Worm (Caenorhabditis elegans) whole organism, L4/young adult: ENCODE data around the gene slc-25A29.

Source experiments
- W03F9.2 ChIP-seq: fragments of 150-350 bp; optimal IDR thresholded peaks from 2 replicates; lab custom pipeline; 2014; ENCODE audit warnings: missing biosample characterization, missing genetic modification characterization
- dao-5 ChIP-seq: sonication (generic microtip); optimal IDR thresholded peaks from 2 replicates; lab custom pipeline; 2016; ENCODE audit warnings: missing genotype, missing genetic modification characterization, moderate library complexity, missing compliant biosample characterization
- him-1 ChIP-seq: sonication (generic microtip); optimal IDR thresholded peaks from 2 replicates; lab custom pipeline; 2016; ENCODE audit warnings: missing genotype, missing genetic modification reagents, missing genetic modification characterization, missing compliant biosample characterization

DNA sequence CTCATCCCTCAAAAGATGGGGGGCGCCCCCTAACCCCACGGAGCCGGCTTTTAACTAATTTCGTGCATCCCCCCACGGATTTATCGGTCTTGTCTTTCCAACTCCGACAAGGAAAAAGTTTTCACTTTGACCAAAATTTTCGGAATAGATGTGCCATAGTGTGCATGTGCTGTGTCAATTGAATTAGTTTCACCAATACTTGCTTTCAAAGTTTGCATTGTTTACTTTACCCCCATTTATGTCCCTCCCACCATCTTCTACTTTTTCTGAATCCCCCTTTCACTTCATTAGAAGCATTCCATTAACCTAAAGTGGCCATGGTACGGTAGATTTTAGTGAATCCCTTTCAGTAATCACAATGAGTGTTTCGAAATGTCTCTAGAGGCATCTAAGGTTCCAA is 40.3 kb downstream of the slc-25A29 start:
- no peak for TF ChIP-seq W03F9.2 (tag; lab: Kevin White, UChicago)
- TF ChIP-seq dao-5 (tag; lab: Kevin White, UChicago), result no peak
- TF ChIP-seq him-1, result no peak
